Worm (Caenorhabditis elegans) whole organism, L2 larva: Measurements from ENCODE around the gene srx-32.

Source experiments
- ama-1 ChIP-seq: fragments of 150-350 bp; optimal IDR thresholded peaks from 2 replicates; lab custom pipeline; 2018; ENCODE audit warnings: inconsistent platforms
- lin-39 ChIP-seq: fragments of 150-350 bp; optimal IDR thresholded peaks from 2 replicates; lab custom pipeline; 2014; ENCODE audit warnings: missing biosample characterization, missing genetic modification reagents, missing genetic modification characterization
- snpc-4 ChIP-seq: fragments of 150-350 bp; optimal IDR thresholded peaks from 2 replicates; lab custom pipeline; 2014; ENCODE audit warnings: missing biosample characterization, missing genetic modification characterization
- unc-62 ChIP-seq: fragments of 150-350 bp; optimal IDR thresholded peaks from 2 replicates; lab custom pipeline; 2014; ENCODE audit warnings: missing biosample characterization, missing genetic modification reagents, missing genetic modification characterization
- ztf-1 ChIP-seq: fragments of 200-800 bp; sonication (Bioruptor generic); conservative IDR thresholded peaks from 2 replicates; pipeline ENCODE4 v1.3.6; 2022; ENCODE audit warnings: missing genetic modification characterization, missing compliant biosample characterization
- ztf-11 ChIP-seq: sonication (generic microtip); optimal IDR thresholded peaks from 2 replicates; lab custom pipeline; 2017; ENCODE audit warnings: missing biosample characterization, missing genetic modification characterization

DNA sequence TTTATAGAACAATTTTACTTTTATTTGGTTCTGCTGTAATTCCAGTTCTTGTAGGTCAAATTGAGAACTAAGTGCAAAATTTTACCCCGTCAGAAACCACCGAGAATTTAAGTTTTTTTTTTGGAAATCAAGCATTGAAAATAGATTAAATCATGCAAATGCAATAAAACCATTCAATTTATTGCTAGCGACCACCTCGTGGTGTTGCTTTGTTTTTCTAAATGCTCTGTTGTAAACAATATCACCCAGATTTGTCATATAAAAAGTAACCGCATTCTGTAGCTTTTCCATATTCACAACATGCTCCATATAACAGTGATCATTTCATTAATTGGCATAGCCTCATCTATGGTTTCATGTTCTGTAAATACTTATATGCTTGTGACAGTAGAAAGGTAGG is 29.0 kb upstream of the srx-32 start, which contains the start of gene srbc-12:
- TF ChIP-seq unc-62 (GFP tag; lab: Kevin White, UChicago): no peak
- TF ChIP-seq ztf-11 (tag; lab: Kevin White, UChicago): no peak
- TF ChIP-seq ama-1 (lab: Kevin White, UChicago): no peak
- TF ChIP-seq lin-39 (tag; lab: Kevin White, UChicago): no peak
- no peak for TF ChIP-seq snpc-4
- no peak for TF ChIP-seq ztf-1 (GFP tag; lab: Robert Waterston, UW)
